Fruit fly (Drosophila melanogaster): ENCODE measurements around the gene VhaPPA1-1.
A peak's percentile ranks its signal among the peaks of the same experiment; 100 is the strongest.

Gene VhaPPA1-1

dm6 chr3R:14903837-14904431 is at the start of gene VhaPPA1-1:
VhaPPA1-1 (minus strand) TSS chr3R:14904061.
- TF ChIP-seq phol (tag; optimal IDR thresholded peaks at IDR 0.05) (peak; percentile 68), CG1603 (tag; optimal IDR thresholded peaks at IDR 0.05) (peak; percentile 55), odd (GFP tag; optimal IDR thresholded peaks at IDR 0.05) (no peak), Six4 (GFP tag; optimal IDR thresholded peaks at IDR 0.05) (no peak), tgo (GFP tag; IDR thresholded peaks at IDR 0.05) (no peak), croc (GFP tag; conservative IDR thresholded peaks at IDR 0.05) (no peak), CG6791 (GFP tag; IDR thresholded peaks at IDR 0.05; ENCODE audit: partially characterized antibody) (peak; percentile 48; the same call in 2 of the 3 replicates), Optix (GFP tag; IDR thresholded peaks at IDR 0.05) (no peak), Kr (GFP tag; optimal IDR thresholded peaks at IDR 0.05) (no peak), CG12155 (GFP tag; optimal IDR thresholded peaks at IDR 0.05) (no peak), CG5245 (GFP tag; optimal IDR thresholded peaks at IDR 0.05) (no peak), CG14050 (GFP tag; IDR thresholded peaks at IDR 0.05) (no peak), CG1233 (GFP tag; optimal IDR thresholded peaks at IDR 0.05) (no peak), Vsx1 (GFP tag; optimal IDR thresholded peaks at IDR 0.05) (no peak), CG14860 (GFP tag; IDR thresholded peaks at IDR 0.05; ENCODE audit: partially characterized antibody) (peak; percentile 68; the same call in 2 of the 3 replicates), Dp (GFP tag; optimal IDR thresholded peaks at IDR 0.05) (peak; percentile 73), tna (GFP tag; IDR thresholded peaks at IDR 0.05; ENCODE audit: partially characterized antibody) (no peak), ewg (GFP tag; optimal IDR thresholded peaks at IDR 0.05) (no peak), CG32772 (GFP tag; IDR thresholded peaks at IDR 0.05) (no peak), Doc2 (GFP tag; IDR thresholded peaks at IDR 0.05) (no peak), ems (GFP tag; optimal IDR thresholded peaks at IDR 0.05) (no peak), grau (tag; optimal IDR thresholded peaks at IDR 0.05) (peak; percentile 16), jigr1 (GFP tag; IDR thresholded peaks at IDR 0.05) (no peak), CG13123 (GFP tag; optimal IDR thresholded peaks at IDR 0.05) (no peak), CG10366 (GFP tag; IDR thresholded peaks at IDR 0.05) (no peak), so (GFP tag; IDR thresholded peaks at IDR 0.05) (no peak), exex (tag; optimal IDR thresholded peaks at IDR 0.05) (peak; percentile 17), toy (GFP tag; IDR thresholded peaks at IDR 0.05) (no peak), NK7.1 (GFP tag; optimal IDR thresholded peaks at IDR 0.05) (peak; percentile 9), Hr78 (GFP tag; optimal IDR thresholded peaks at IDR 0.05) (no peak), az2 (GFP tag; optimal IDR thresholded peaks at IDR 0.05) (no peak), sens (GFP tag) (peak; percentile 82), caup (GFP tag; optimal IDR thresholded peaks at IDR 0.05; ENCODE audit: severe bottlenecking) (no peak), pan (optimal IDR thresholded peaks at IDR 0.05) (no peak), pan (GFP tag; optimal IDR thresholded peaks at IDR 0.05 in 1 of 2, IDR thresholded peaks at IDR 0.05 in 1 of 2) (peak in 1 of 2 experiments; percentile 11), CG4730 (GFP tag; IDR thresholded peaks at IDR 0.05) (no peak), CG6765 (GFP tag; optimal IDR thresholded peaks at IDR 0.05) (no peak), CG34224 (GFP tag; IDR thresholded peaks at IDR 0.05; ENCODE audit: partially characterized antibody) (no peak; the same call in 2 of the 3 replicates), insv (GFP tag; optimal IDR thresholded peaks at IDR 0.05) (peak in 1 of 2 experiments; percentile 5), ac (GFP tag; optimal IDR thresholded peaks at IDR 0.05) (no peak), CG17568 (GFP tag; optimal IDR thresholded peaks at IDR 0.05) (no peak), CG12219 (GFP tag; optimal IDR thresholded peaks at IDR 0.05) (no peak), unc-4 (GFP tag; IDR thresholded peaks at IDR 0.05; ENCODE audit: partially characterized antibody) (0 out of 2 replicates have a peak, but pooled peaks have one; percentile 26), D19A (tag; optimal IDR thresholded peaks at IDR 0.05) (no peak), CG5180 (GFP tag; optimal IDR thresholded peaks at IDR 0.05) (no peak), CG4424 (GFP tag; optimal IDR thresholded peaks at IDR 0.05) (no peak), Hr3 (GFP tag; optimal IDR thresholded peaks at IDR 0.05) (no peak), CG8765 (GFP tag; IDR thresholded peaks at IDR 0.05) (no peak), CG5953 (GFP tag; IDR thresholded peaks at IDR 0.05) (no peak), CG12391 (tag; optimal IDR thresholded peaks at IDR 0.05) (peak; percentile 24)

Measured in whole organism, embryonic.